Fruit fly (Drosophila melanogaster) whole organism, embryonic: Measurements from ENCODE around the gene Cdc42.

ENCODE experiments used
- Asciz ChIP-seq: fragments of 200-800 bp; sonication (Bioruptor generic); optimal IDR thresholded peaks from 2 replicates; lab custom pipeline; 2017; ENCODE audit warnings: missing biosample characterization, mild to moderate bottlenecking, missing genetic modification characterization, missing genetic modification reagents
- CG12391 ChIP-seq: fragments of 200-800 bp; sonication (Bioruptor generic); optimal IDR thresholded peaks from 3 replicates; lab custom pipeline; 2018; ENCODE audit warnings: missing biosample characterization, mild to moderate bottlenecking, missing genetic modification characterization, moderate library complexity
- CG12769 ChIP-seq: fragments of 200-800 bp; sonication (Bioruptor generic); optimal IDR thresholded peaks from 2 replicates; lab custom pipeline; 2019; ENCODE audit warnings: missing biosample characterization, mild to moderate bottlenecking, missing genetic modification characterization, moderate library complexity
- CG13424 ChIP-seq: fragments of 200-800 bp; sonication (Bioruptor generic); optimal IDR thresholded peaks from 2 replicates; lab custom pipeline; 2019; ENCODE audit warnings: missing biosample characterization, mild to moderate bottlenecking, missing genetic modification characterization, moderate library complexity
- CG13775 ChIP-seq: fragments of 200-800 bp; sonication (Bioruptor generic); optimal IDR thresholded peaks from 3 replicates; lab custom pipeline; 2017; ENCODE audit warnings: missing biosample characterization, mild to moderate bottlenecking, missing genetic modification characterization
- CG14441 ChIP-seq: fragments of 200-800 bp; sonication (Bioruptor generic); IDR thresholded peaks from 2 replicates; pipeline ENCODE4 v1.3.6; 2022; ENCODE audit warnings: missing biosample characterization, missing genetic modification characterization
- CG15073 ChIP-seq: fragments of 200-800 bp; sonication (Bioruptor generic); optimal IDR thresholded peaks from 2 replicates; lab custom pipeline; 2016; ENCODE audit warnings: missing biosample characterization, missing genetic modification characterization
- CG1647 ChIP-seq: fragments of 200-800 bp; sonication (Bioruptor generic); optimal IDR thresholded peaks from 3 replicates; lab custom pipeline; 2016; ENCODE audit warnings: missing biosample characterization, missing genetic modification characterization
- CG17328 ChIP-seq: fragments of 200-800 bp; sonication (Bioruptor generic); IDR thresholded peaks from 2 replicates; pipeline ENCODE4 v1.3.6; 2022; ENCODE audit warnings: missing biosample characterization, missing genetic modification characterization
- CG17359 ChIP-seq: fragments of 200-800 bp; sonication (Bioruptor generic); optimal IDR thresholded peaks from 3 replicates; lab custom pipeline; 2018; ENCODE audit warnings: missing biosample characterization, mild to moderate bottlenecking, missing genetic modification characterization, moderate library complexity
- CG17568 ChIP-seq: fragments of 200-800 bp; sonication (Bioruptor generic); optimal IDR thresholded peaks from 2 replicates; lab custom pipeline; 2018; ENCODE audit warnings: missing biosample characterization, mild to moderate bottlenecking, missing genetic modification characterization, moderate library complexity
- CG17612 ChIP-seq: fragments of 200-800 bp; sonication (Bioruptor generic); IDR thresholded peaks from 2 replicates; pipeline ENCODE4 v1.3.6; 2022; ENCODE audit warnings: missing biosample characterization, missing genetic modification characterization
- CG17912 ChIP-seq: fragments of 200-800 bp; sonication (Bioruptor generic); optimal IDR thresholded peaks from 2 replicates; lab custom pipeline; 2018; ENCODE audit warnings: missing biosample characterization, mild to moderate bottlenecking, missing genetic modification characterization
- CG2889 ChIP-seq: fragments of 200-800 bp; sonication (Bioruptor generic); IDR thresholded peaks from 3 replicates; pipeline ENCODE4 v1.3.6; 2022; ENCODE audit warnings: missing biosample characterization, missing genetic modification characterization
- CG34422 ChIP-seq: fragments of 200-800 bp; sonication (Bioruptor generic); IDR thresholded peaks from 3 replicates; pipeline ENCODE4 v1.3.6; 2022; ENCODE audit warnings: missing biosample characterization, missing genetic modification characterization
- CG4282 ChIP-seq: fragments of 200-800 bp; sonication (Bioruptor generic); optimal IDR thresholded peaks from 2 replicates; lab custom pipeline; 2016; ENCODE audit warnings: missing biosample characterization, missing genetic modification characterization
- CG4424 ChIP-seq: fragments of 200-800 bp; sonication (Bioruptor generic); optimal IDR thresholded peaks from 3 replicates; lab custom pipeline; 2016; ENCODE audit warnings: missing biosample characterization, missing genetic modification characterization
- CG4617 ChIP-seq: fragments of 200-800 bp; sonication (Bioruptor generic); optimal IDR thresholded peaks from 3 replicates; lab custom pipeline; 2016; ENCODE audit warnings: missing biosample characterization, missing genetic modification characterization, borderline replicate concordance
- CG6791 ChIP-seq: fragments of 200-800 bp; sonication (Bioruptor generic); IDR thresholded peaks from 3 replicates; pipeline ENCODE4 v1.3.6; 2022; ENCODE audit warnings: missing biosample characterization, missing genetic modification characterization; ENCODE audit not compliant: partially characterized antibody
- CG8089 ChIP-seq: fragments of 200-800 bp; sonication (Bioruptor generic); optimal IDR thresholded peaks from 3 replicates; lab custom pipeline; 2016; ENCODE audit warnings: missing biosample characterization, missing genetic modification characterization
- CHES-1-like ChIP-seq: fragments of 200-800 bp; sonication (Bioruptor generic); optimal IDR thresholded peaks from 2 replicates; lab custom pipeline; 2016; ENCODE audit warnings: missing biosample characterization, missing genetic modification characterization
- CoRest ChIP-seq: fragments of 200-800 bp; sonication (Bioruptor generic); optimal IDR thresholded peaks from 3 replicates; lab custom pipeline; 2018; ENCODE audit warnings: missing biosample characterization, mild to moderate bottlenecking, missing genetic modification characterization, moderate library complexity
- Dad ChIP-seq: fragments of 200-800 bp; sonication (Bioruptor generic); optimal IDR thresholded peaks from 3 replicates; lab custom pipeline; 2016; ENCODE audit warnings: missing biosample characterization, missing genetic modification characterization
- Elba2 ChIP-seq: fragments of 200-800 bp; sonication (Bioruptor generic); optimal IDR thresholded peaks from 3 replicates; lab custom pipeline; 2016; ENCODE audit warnings: missing biosample characterization, missing genetic modification characterization
- Gsc ChIP-seq: fragments of 200-800 bp; sonication (Bioruptor generic); IDR thresholded peaks from 2 replicates; pipeline ENCODE4 v1.3.6; 2022; ENCODE audit warnings: missing biosample characterization, missing genetic modification characterization
- HHEX ChIP-seq: fragments of 200-800 bp; sonication (Bioruptor generic); optimal IDR thresholded peaks from 3 replicates; lab custom pipeline; 2017; ENCODE audit warnings: missing biosample characterization, mild to moderate bottlenecking, missing genetic modification characterization, missing genetic modification reagents
- HLH4C ChIP-seq: fragments of 200-800 bp; sonication (Bioruptor generic); IDR thresholded peaks from 3 replicates; pipeline ENCODE4 v1.3.6; 2022; ENCODE audit warnings: missing biosample characterization, missing genetic modification characterization; ENCODE audit not compliant: partially characterized antibody
- Hey ChIP-seq: fragments of 200-800 bp; sonication (Bioruptor generic); optimal IDR thresholded peaks from 3 replicates; lab custom pipeline; 2018; ENCODE audit warnings: missing biosample characterization, mild to moderate bottlenecking, missing genetic modification characterization
- Hr78 ChIP-seq, 2 experiments: fragments of 200-800 bp in 1 of 2; fragments of >200 bp in 1 of 2; sonication (Bioruptor generic) in 1 of 2; optimal IDR thresholded peaks; 2 replicates each; lab custom pipeline; 2017 to 2019; ENCODE audit warnings: missing biosample characterization in 2 of 2, missing genetic modification characterization in 2 of 2, mild to moderate bottlenecking in 1 of 2, moderate library complexity in 1 of 2
- Kr ChIP-seq: fragments of 200-800 bp; sonication (Bioruptor generic); optimal IDR thresholded peaks from 2 replicates; lab custom pipeline; 2017; ENCODE audit warnings: missing biosample characterization, mild to moderate bottlenecking, missing genetic modification characterization
- Nf-YB ChIP-seq: fragments of 200-800 bp; sonication (Bioruptor generic); optimal IDR thresholded peaks from 3 replicates; lab custom pipeline; 2019; ENCODE audit warnings: missing biosample characterization, mild to moderate bottlenecking, missing genetic modification characterization, moderate library complexity
- Sox102F ChIP-seq: fragments of 200-800 bp; sonication (Bioruptor generic); optimal IDR thresholded peaks from 2 replicates; lab custom pipeline; 2018; ENCODE audit warnings: missing biosample characterization, mild to moderate bottlenecking, missing genetic modification characterization, moderate library complexity
- Trl ChIP-seq, 3 experiments: fragments of >200 bp in 2 of 3; fragments of 200-800 bp in 1 of 3; sonication (Bioruptor generic) in 1 of 3; optimal IDR thresholded peaks; 2 replicates in 1 of 3; 3 replicates in 2 of 3; lab custom pipeline; 2016 to 2017; ENCODE audit warnings: missing biosample characterization in 1 of 3, missing genetic modification characterization in 1 of 3
- abd-A ChIP-seq: fragments of 200-800 bp; sonication (Bioruptor generic); optimal IDR thresholded peaks from 3 replicates; lab custom pipeline; 2019; ENCODE audit warnings: missing biosample characterization, mild to moderate bottlenecking, missing genetic modification characterization, moderate library complexity
- crc ChIP-seq: fragments of 200-800 bp; sonication (Bioruptor generic); optimal IDR thresholded peaks from 2 replicates; lab custom pipeline; 2016; ENCODE audit warnings: missing biosample characterization, missing genetic modification characterization
- dan ChIP-seq: fragments of 200-800 bp; sonication (Bioruptor generic); IDR thresholded peaks from 2 replicates; pipeline ENCODE4 v1.3.6; 2022; ENCODE audit warnings: missing biosample characterization, missing genetic modification characterization
- disco-r ChIP-seq: fragments of 200-800 bp; sonication (Bioruptor generic); optimal IDR thresholded peaks from 2 replicates; lab custom pipeline; 2016; ENCODE audit warnings: missing biosample characterization, missing genetic modification characterization
- dpn ChIP-seq, 2 experiments: fragments of 200-800 bp; sonication (Bioruptor generic); optimal IDR thresholded peaks; 3 replicates each; lab custom pipeline; 2016; ENCODE audit warnings: missing biosample characterization in 2 of 2, missing genetic modification characterization in 2 of 2
- emc ChIP-seq: fragments of 200-800 bp; sonication (Bioruptor generic); optimal IDR thresholded peaks from 2 replicates; lab custom pipeline; 2016; ENCODE audit warnings: missing biosample characterization, missing genetic modification characterization
- ewg ChIP-seq: fragments of 200-800 bp; sonication (Bioruptor generic); optimal IDR thresholded peaks from 3 replicates; lab custom pipeline; 2017; ENCODE audit warnings: mild to moderate bottlenecking, missing biosample characterization, missing genetic modification reagents, missing genetic modification characterization
- grau ChIP-seq: fragments of 200-800 bp; optimal IDR thresholded peaks from 3 replicates; lab custom pipeline; 2019; ENCODE audit warnings: missing biosample characterization, mild to moderate bottlenecking, missing genetic modification characterization, moderate library complexity
- grn ChIP-seq: fragments of 200-800 bp; sonication (Bioruptor generic); optimal IDR thresholded peaks from 3 replicates; lab custom pipeline; 2017; ENCODE audit warnings: missing biosample characterization, missing genetic modification characterization
- knrl ChIP-seq: fragments of 200-800 bp; sonication (Bioruptor generic); IDR thresholded peaks from 3 replicates; pipeline ENCODE4 v1.3.6; 2022; ENCODE audit warnings: missing biosample characterization, missing genetic modification characterization; ENCODE audit not compliant: partially characterized antibody
- mirr ChIP-seq: fragments of 200-800 bp; sonication (Bioruptor generic); optimal IDR thresholded peaks from 3 replicates; lab custom pipeline; 2018; ENCODE audit warnings: missing biosample characterization, mild to moderate bottlenecking, missing genetic modification characterization
- nerfin-1 ChIP-seq: fragments of 200-800 bp; sonication (Bioruptor generic); optimal IDR thresholded peaks from 3 replicates; lab custom pipeline; 2019; ENCODE audit warnings: missing biosample characterization, mild to moderate bottlenecking, missing genetic modification characterization, moderate library complexity
- pan ChIP-seq, 4 experiments: fragments of >200 bp in 3 of 4; fragments of 200-800 bp in 1 of 4; sonication (Bioruptor generic) in 1 of 4; optimal IDR thresholded peaks in 3 of 4; IDR thresholded peaks in 1 of 4; 2 replicates each; pipeline versions ENCODE4 v1.3.6 to Lab custom; 2017 to 2022; ENCODE audit warnings: missing biosample characterization in 2 of 4, missing genetic modification characterization in 2 of 4, mixed read lengths in 1 of 4
- slbo ChIP-seq: fragments of 200-800 bp; sonication (Bioruptor generic); IDR thresholded peaks from 2 replicates; pipeline ENCODE4 v1.3.6; 2022; ENCODE audit warnings: missing biosample characterization, missing genetic modification characterization
- unc-4 ChIP-seq: fragments of 200-800 bp; sonication (Bioruptor generic); IDR thresholded peaks from 2 replicates; pipeline ENCODE4 v1.3.6; 2022; ENCODE audit warnings: missing biosample characterization, missing genetic modification characterization; ENCODE audit not compliant: partially characterized antibody
- vfl ChIP-seq: fragments of 200-800 bp; sonication (Bioruptor generic); optimal IDR thresholded peaks from 2 replicates; lab custom pipeline; 2016; ENCODE audit warnings: missing biosample characterization, missing genetic modification characterization

Cdc42 gene

DNA sequence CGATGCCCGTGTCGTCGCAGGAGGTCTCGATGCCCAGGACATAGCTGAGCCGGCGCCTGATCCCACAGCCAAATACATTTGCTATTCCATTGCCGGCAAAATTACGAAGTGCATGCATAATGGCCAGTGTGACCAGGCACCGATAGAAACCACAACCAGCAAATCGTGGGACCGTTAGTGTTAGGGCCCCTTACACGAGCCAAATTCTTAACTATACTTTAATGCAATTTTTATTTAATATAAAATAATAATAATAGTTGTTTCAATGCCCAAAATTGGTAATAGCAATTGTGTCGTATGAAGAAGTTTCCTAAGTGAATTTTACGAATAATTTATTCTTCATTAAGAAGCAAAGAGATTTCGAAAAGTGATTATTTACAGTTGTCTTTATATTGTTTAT lies 4.7 kb downstream of the Cdc42 start, which contains the start of gene Tcs4 (continued):
- TF ChIP-seq pan (optimal IDR thresholded peaks at IDR 0.05; lab: Kevin White, UChicago), result no peak
- peak in 1 of 2 experiments; percentile 21 for TF ChIP-seq pan (GFP tag; optimal IDR thresholded peaks at IDR 0.05 in 1 of 2, IDR thresholded peaks at IDR 0.05 in 1 of 2)
- TF ChIP-seq CG15073 (GFP tag; lab: Kevin White, UChicago), result no peak
- no peak for TF ChIP-seq vfl
- no peak for TF ChIP-seq CG17912 (GFP tag; lab: Kevin White, UChicago)
- peak; percentile 42; the same call in 1 of the 3 replicates for TF ChIP-seq knrl (GFP tag; lab: Robert Waterston, UW)
- no peak for TF ChIP-seq CG17328 (GFP tag; lab: Robert Waterston, UW)
- no peak for TF ChIP-seq CG14441 (GFP tag; lab: Robert Waterston, UW)
- peak; percentile 13 for TF ChIP-seq CG17359 (tag; lab: Kevin White, UChicago)
- no peak for TF ChIP-seq Gsc (GFP tag; lab: Robert Waterston, UW)
- TF ChIP-seq Hr78 (GFP tag; optimal IDR thresholded peaks at IDR 0.05; lab: Kevin White, UChicago), result no peak
- TF ChIP-seq CG4424 (GFP tag; lab: Kevin White, UChicago), result peak; percentile 10
- no peak for TF ChIP-seq dan (GFP tag; lab: Robert Waterston, UW)
- TF ChIP-seq Elba2, result peak; percentile 25
- TF ChIP-seq Hey (tag; lab: Kevin White, UChicago), result no peak
- no peak for TF ChIP-seq CG17568 (GFP tag; lab: Kevin White, UChicago)
- no peak for TF ChIP-seq Nf-YB (GFP tag; lab: Kevin White, UChicago)
- TF ChIP-seq CG4282 (GFP tag; lab: Kevin White, UChicago), result no peak
- no peak for TF ChIP-seq mirr (GFP tag; lab: Kevin White, UChicago)
- no peak for TF ChIP-seq disco-r (GFP tag; lab: Kevin White, UChicago)
- TF ChIP-seq CG8089 (GFP tag; lab: Kevin White, UChicago), result no peak
- TF ChIP-seq CG34422 (GFP tag; lab: Robert Waterston, UW), result peak; percentile 34; the same call in 1 of the 3 replicates
- TF ChIP-seq Asciz, result no peak
- TF ChIP-seq Trl (optimal IDR thresholded peaks at IDR 0.05; lab: Kevin White, UChicago), result no peak
- no peak for TF ChIP-seq Trl (GFP tag; optimal IDR thresholded peaks at IDR 0.05; lab: Kevin White, UChicago)
- peak; percentile 20 for TF ChIP-seq CG4617 (GFP tag; lab: Kevin White, UChicago)
- no peak for TF ChIP-seq CG17612 (GFP tag; lab: Robert Waterston, UW)
- no peak for TF ChIP-seq CG2889
- no peak for TF ChIP-seq Dad (GFP tag; lab: Kevin White, UChicago)
- TF ChIP-seq dpn (GFP tag; optimal IDR thresholded peaks at IDR 0.05; lab: Kevin White, UChicago), result peak in 1 of 2 experiments; percentile 28
- TF ChIP-seq crc, result no peak
- TF ChIP-seq HLH4C, result peak; percentile 48; the same call in 2 of the 3 replicates
- peak; percentile 58 for TF ChIP-seq CG13424 (tag; lab: Kevin White, UChicago)
- no peak for TF ChIP-seq CHES-1-like (GFP tag; lab: Kevin White, UChicago)
- TF ChIP-seq CG1647 (GFP tag; lab: Kevin White, UChicago), result no peak
- no peak for TF ChIP-seq Kr
- no peak for TF ChIP-seq nerfin-1
- TF ChIP-seq CoRest, result peak; percentile 29
- peak; percentile 20; the same call in 1 of the 2 replicates for TF ChIP-seq slbo (GFP tag; lab: Robert Waterston, UW)
- no peak for TF ChIP-seq HHEX (GFP tag; lab: Kevin White, UChicago)
- peak; percentile 46; the same call in 1 of the 2 replicates for TF ChIP-seq unc-4 (GFP tag; lab: Robert Waterston, UW)
- TF ChIP-seq CG13775 (GFP tag; lab: Kevin White, UChicago), result peak; percentile 22
- TF ChIP-seq ewg, result no peak
- TF ChIP-seq CG12769 (tag; lab: Kevin White, UChicago), result no peak
- TF ChIP-seq abd-A (tag; lab: Kevin White, UChicago), result no peak
- peak; percentile 48 for TF ChIP-seq grau (tag; lab: Kevin White, UChicago)
- TF ChIP-seq emc (GFP tag; lab: Kevin White, UChicago), result no peak
- no peak for TF ChIP-seq Sox102F (GFP tag; lab: Kevin White, UChicago)
- TF ChIP-seq grn (GFP tag; lab: Kevin White, UChicago), result no peak
- TF ChIP-seq CG12391 (tag; lab: Kevin White, UChicago), result peak; percentile 63
- peak; percentile 72; the same call in 2 of the 3 replicates for TF ChIP-seq CG6791 (GFP tag; lab: Robert Waterston, UW)
